Fruit fly (Drosophila melanogaster) whole organism, embryonic: Measurements from ENCODE around the gene CG45045.

Experiments
- CG10274 ChIP-seq: fragments of 200-800 bp; sonication (Bioruptor generic); optimal IDR thresholded peaks from 3 replicates; lab custom pipeline; 2017; ENCODE audit warnings: missing biosample characterization, mild to moderate bottlenecking, missing genetic modification characterization
- CG10565 ChIP-seq: fragments of 200-800 bp; sonication (Bioruptor generic); optimal IDR thresholded peaks from 3 replicates; lab custom pipeline; 2016; ENCODE audit warnings: missing biosample characterization, mild to moderate bottlenecking, missing genetic modification characterization
- CG3726 ChIP-seq: fragments of 200-800 bp; sonication (Bioruptor generic); IDR thresholded peaks from 3 replicates; pipeline ENCODE4, ENCODE4 v1.3.6; 2022; ENCODE audit warnings: missing biosample characterization, missing genetic modification characterization
- CG6813 ChIP-seq: fragments of 200-800 bp; sonication (Bioruptor generic); optimal IDR thresholded peaks from 2 replicates; lab custom pipeline; 2017; ENCODE audit warnings: missing biosample characterization, missing genetic modification characterization, mild to moderate bottlenecking, moderate library complexity, missing genetic modification reagents
- NC2α ChIP-seq: fragments of 200-800 bp; sonication (Bioruptor generic); optimal IDR thresholded peaks from 2 replicates; lab custom pipeline; 2016; ENCODE audit warnings: missing biosample characterization, missing genetic modification characterization

dm6 chr3R:17617976-17618308, 49.4 kb upstream of the CG45045 start:
- no peak for TF ChIP-seq CG6813
- TF ChIP-seq CG10565 (GFP tag; lab: Kevin White, UChicago) = no peak
- TF ChIP-seq CG3726 (GFP tag; lab: Robert Waterston, UW) = no peak
- TF ChIP-seq CG10274 (GFP tag; lab: Kevin White, UChicago) = no peak
- TF ChIP-seq NC2α (GFP tag; lab: Kevin White, UChicago) = no peak
